Worm (Caenorhabditis elegans) whole organism, midembryonic: ENCODE results near the gene ZK742.4.

ENCODE experiments used
- flt-1 ChIP-seq: fragments of 200-800 bp; sonication (Bioruptor generic); IDR thresholded peaks from 2 replicates; pipeline ENCODE4 v1.3.6; 2022; ENCODE audit warnings: missing genetic modification characterization, missing compliant biosample characterization
- klf-2 ChIP-seq: fragments of 200-800 bp; sonication (Bioruptor generic); conservative IDR thresholded peaks from 2 replicates; pipeline ENCODE4 v1.3.6; 2022; ENCODE audit warnings: missing genetic modification reagents, missing genetic modification characterization, missing compliant biosample characterization
- ref-1 ChIP-seq: fragments of 200-800 bp; sonication (Bioruptor generic); conservative IDR thresholded peaks from 2 replicates; pipeline ENCODE4 v1.3.6; 2022; ENCODE audit warnings: missing genetic modification reagents, missing genetic modification characterization, missing compliant biosample characterization
- ztf-29 ChIP-seq: fragments of 200-800 bp; sonication (Bioruptor generic); IDR thresholded peaks from 2 replicates; pipeline ENCODE4 v1.3.6; 2022; ENCODE audit warnings: missing genetic modification reagents, missing genetic modification characterization, missing compliant biosample characterization

DNA sequence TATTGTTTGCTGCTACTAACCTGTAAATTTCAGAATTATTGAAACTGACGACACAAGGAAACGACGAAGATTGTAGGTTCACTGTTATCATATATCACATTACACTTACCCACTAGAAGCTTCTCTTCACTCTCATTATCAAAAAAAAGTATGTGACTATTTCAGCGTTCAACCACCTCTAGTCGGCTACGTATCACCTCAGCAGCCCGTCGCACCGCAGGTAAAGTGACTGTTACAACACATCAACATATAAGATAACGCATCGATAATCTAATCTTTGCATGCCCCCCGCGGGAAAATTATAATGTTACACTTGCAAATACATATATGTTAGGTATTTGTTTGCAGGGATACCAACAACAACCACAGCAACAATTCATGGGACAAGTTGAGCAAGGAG lies 25.0 kb downstream of the ZK742.4 start:
- TF ChIP-seq klf-2 (GFP tag; lab: Robert Waterston, UW) (no peak), ref-1 (GFP tag; lab: Robert Waterston, UW) (no peak), flt-1 (GFP tag; lab: Robert Waterston, UW) (no peak), ztf-29 (GFP tag; lab: Robert Waterston, UW) (no peak)
